Fruit fly (Drosophila melanogaster) whole organism, embryonic: ENCODE data around the gene Sec23.

ENCODE experiments used
- Bdp1 ChIP-seq: fragments of 200-800 bp; sonication (Bioruptor generic); optimal IDR thresholded peaks from 3 replicates; lab custom pipeline; 2016; ENCODE audit warnings: missing biosample characterization, missing genetic modification characterization
- Bteb2 ChIP-seq: fragments of 200-800 bp; sonication (Bioruptor generic); optimal IDR thresholded peaks from 2 replicates; lab custom pipeline; 2016; ENCODE audit warnings: missing biosample characterization, missing genetic modification characterization
- CG10959 ChIP-seq: fragments of 200-800 bp; sonication (Bioruptor generic); IDR thresholded peaks from 2 replicates; pipeline ENCODE4 v1.3.6; 2022; ENCODE audit warnings: missing biosample characterization, missing genetic modification characterization
- CG12104 ChIP-seq: fragments of 200-800 bp; sonication (Bioruptor generic); optimal IDR thresholded peaks from 3 replicates; lab custom pipeline; 2016; ENCODE audit warnings: missing biosample characterization, missing genetic modification characterization
- CG12391 ChIP-seq: fragments of 200-800 bp; sonication (Bioruptor generic); optimal IDR thresholded peaks from 3 replicates; lab custom pipeline; 2018; ENCODE audit warnings: missing biosample characterization, mild to moderate bottlenecking, missing genetic modification characterization, moderate library complexity
- CG14050 ChIP-seq: fragments of 200-800 bp; sonication (Bioruptor generic); IDR thresholded peaks from 3 replicates; pipeline ENCODE4 v1.3.6; 2022; ENCODE audit warnings: missing biosample characterization, missing genetic modification characterization
- CG14667 ChIP-seq: fragments of 200-800 bp; sonication (Bioruptor generic); IDR thresholded peaks from 2 replicates; pipeline ENCODE4 v1.3.6; 2022; ENCODE audit warnings: missing biosample characterization, missing genetic modification characterization
- CG15601 ChIP-seq: fragments of 200-800 bp; sonication (Bioruptor generic); optimal IDR thresholded peaks from 3 replicates; lab custom pipeline; 2019; ENCODE audit warnings: missing biosample characterization, mild to moderate bottlenecking, missing genetic modification characterization, moderate library complexity
- CG16779 ChIP-seq: fragments of 200-800 bp; sonication (Bioruptor generic); IDR thresholded peaks from 2 replicates; pipeline ENCODE4 v1.3.6; 2022; ENCODE audit warnings: missing biosample characterization, missing genetic modification characterization
- CG17385 ChIP-seq: fragments of 200-800 bp; sonication (Bioruptor generic); optimal IDR thresholded peaks from 3 replicates; lab custom pipeline; 2018; ENCODE audit warnings: missing biosample characterization, mild to moderate bottlenecking, missing genetic modification characterization
- CG2202 ChIP-seq: fragments of 200-800 bp; sonication (Bioruptor generic); optimal IDR thresholded peaks from 2 replicates; lab custom pipeline; 2018; ENCODE audit warnings: missing biosample characterization, mild to moderate bottlenecking, missing genetic modification characterization
- CG30431 ChIP-seq: fragments of 200-800 bp; sonication (Bioruptor generic); optimal IDR thresholded peaks from 2 replicates; lab custom pipeline; 2017; ENCODE audit warnings: missing biosample characterization, missing genetic modification characterization
- CG4282 ChIP-seq: fragments of 200-800 bp; sonication (Bioruptor generic); optimal IDR thresholded peaks from 2 replicates; lab custom pipeline; 2016; ENCODE audit warnings: missing biosample characterization, missing genetic modification characterization
- CG4707 ChIP-seq: fragments of 200-800 bp; sonication (Bioruptor generic); optimal IDR thresholded peaks from 2 replicates; lab custom pipeline; 2018; ENCODE audit warnings: missing biosample characterization, mild to moderate bottlenecking, missing genetic modification characterization, moderate library complexity
- CG6654 ChIP-seq: fragments of 200-800 bp; sonication (Bioruptor generic); optimal IDR thresholded peaks from 2 replicates; lab custom pipeline; 2017; ENCODE audit warnings: missing biosample characterization, mild to moderate bottlenecking, missing genetic modification characterization
- CG9876 ChIP-seq: fragments of 200-800 bp; sonication (Bioruptor generic); optimal IDR thresholded peaks from 2 replicates; lab custom pipeline; 2016; ENCODE audit warnings: missing biosample characterization, missing genetic modification characterization
- CG9932 ChIP-seq: fragments of 200-800 bp; sonication (Bioruptor generic); IDR thresholded peaks from 2 replicates; pipeline ENCODE4 v1.3.6; 2022; ENCODE audit warnings: missing biosample characterization, missing genetic modification characterization
- Camta ChIP-seq: fragments of 200-800 bp; sonication (Bioruptor generic); optimal IDR thresholded peaks from 2 replicates; lab custom pipeline; 2016; ENCODE audit warnings: missing biosample characterization, missing genetic modification characterization
- D19A ChIP-seq: fragments of 200-800 bp; optimal IDR thresholded peaks from 3 replicates; lab custom pipeline; 2019; ENCODE audit warnings: missing biosample characterization, mild to moderate bottlenecking, missing genetic modification characterization, moderate library complexity
- Dp ChIP-seq: fragments of 200-800 bp; sonication (Bioruptor generic); optimal IDR thresholded peaks from 2 replicates; lab custom pipeline; 2018; ENCODE audit warnings: missing biosample characterization, mild to moderate bottlenecking, missing genetic modification characterization, moderate library complexity
- Hey ChIP-seq: fragments of 200-800 bp; sonication (Bioruptor generic); optimal IDR thresholded peaks from 3 replicates; lab custom pipeline; 2018; ENCODE audit warnings: missing biosample characterization, mild to moderate bottlenecking, missing genetic modification characterization
- Hsf ChIP-seq: fragments of 200-800 bp; sonication (Bioruptor generic); optimal IDR thresholded peaks from 3 replicates; lab custom pipeline; 2016; ENCODE audit warnings: missing biosample characterization, missing genetic modification characterization
- Kr ChIP-seq: fragments of 200-800 bp; sonication (Bioruptor generic); optimal IDR thresholded peaks from 2 replicates; lab custom pipeline; 2017; ENCODE audit warnings: missing biosample characterization, mild to moderate bottlenecking, missing genetic modification characterization
- Lpt ChIP-seq: fragments of >200 bp; optimal IDR thresholded peaks from 2 replicates; lab custom pipeline; 2018; ENCODE audit warnings: missing biosample characterization, missing genetic modification characterization
- Med ChIP-seq: fragments of 200-800 bp; sonication (Bioruptor generic); peaks from one replicate; lab custom pipeline; 2016; ENCODE audit warnings: missing biosample characterization, missing genetic modification characterization, mild to moderate bottlenecking, inconsistent platforms, moderate library complexity
- NC2β ChIP-seq: fragments of 200-800 bp; sonication (Bioruptor generic); optimal IDR thresholded peaks from 2 replicates; lab custom pipeline; 2016; ENCODE audit warnings: missing biosample characterization, missing genetic modification characterization
- Sry-β ChIP-seq: fragments of 200-800 bp; sonication (Bioruptor generic); optimal IDR thresholded peaks from 2 replicates; lab custom pipeline; 2018; ENCODE audit warnings: missing biosample characterization, mild to moderate bottlenecking, missing genetic modification characterization, moderate library complexity
- Xbp1 ChIP-seq: fragments of 200-800 bp; sonication (Bioruptor generic); optimal IDR thresholded peaks from 3 replicates; lab custom pipeline; 2016; ENCODE audit warnings: missing biosample characterization, mild to moderate bottlenecking, missing genetic modification characterization
- ase ChIP-seq: fragments of 200-800 bp; sonication (Bioruptor generic); IDR thresholded peaks from 3 replicates; pipeline ENCODE4 v1.3.6; 2022; ENCODE audit warnings: missing biosample characterization, missing genetic modification characterization
- bbx ChIP-seq: fragments of 200-800 bp; sonication (Bioruptor generic); IDR thresholded peaks from 2 replicates; pipeline ENCODE4 v1.3.6; 2022; ENCODE audit warnings: missing biosample characterization, missing genetic modification characterization; ENCODE audit not compliant: partially characterized antibody
- btn ChIP-seq: fragments of 200-800 bp; sonication (Bioruptor generic); optimal IDR thresholded peaks from 2 replicates; lab custom pipeline; 2016; ENCODE audit warnings: missing biosample characterization, missing genetic modification characterization
- chif ChIP-seq, 2 experiments: fragments of 200-800 bp; sonication (Bioruptor generic); optimal IDR thresholded peaks; 3 replicates each; lab custom pipeline; 2016; ENCODE audit warnings: missing biosample characterization in 2 of 2, missing genetic modification characterization in 2 of 2
- esg ChIP-seq: fragments of 200-800 bp; sonication (Bioruptor generic); conservative IDR thresholded peaks from 2 replicates; pipeline ENCODE4 v1.3.6; 2022; ENCODE audit warnings: missing biosample characterization, missing genetic modification characterization
- ewg ChIP-seq: fragments of 200-800 bp; sonication (Bioruptor generic); optimal IDR thresholded peaks from 3 replicates; lab custom pipeline; 2017; ENCODE audit warnings: mild to moderate bottlenecking, missing biosample characterization, missing genetic modification reagents, missing genetic modification characterization
- grau ChIP-seq: fragments of 200-800 bp; optimal IDR thresholded peaks from 3 replicates; lab custom pipeline; 2019; ENCODE audit warnings: missing biosample characterization, mild to moderate bottlenecking, missing genetic modification characterization, moderate library complexity
- gsb ChIP-seq: fragments of 200-800 bp; sonication (Bioruptor generic); IDR thresholded peaks from 2 replicates; pipeline ENCODE4 v1.3.6; 2022; ENCODE audit warnings: missing biosample characterization, missing genetic modification characterization
- hbn ChIP-seq: fragments of 200-800 bp; sonication (Bioruptor generic); IDR thresholded peaks from 2 replicates; pipeline ENCODE4 v1.3.6; 2022; ENCODE audit warnings: missing biosample characterization, missing genetic modification characterization; ENCODE audit not compliant: partially characterized antibody
- hkb ChIP-seq, 2 experiments: fragments of 200-800 bp in 1 of 2; fragments of >200 bp in 1 of 2; sonication (Bioruptor generic) in 1 of 2; IDR thresholded peaks in 1 of 2; optimal IDR thresholded peaks in 1 of 2; 2 replicates each; pipeline versions ENCODE4 v1.3.6 to Lab custom; 2017 to 2022; ENCODE audit warnings: missing biosample characterization in 1 of 2, missing genetic modification characterization in 1 of 2
- mam ChIP-seq: fragments of 200-800 bp; sonication (Bioruptor generic); optimal IDR thresholded peaks from 3 replicates; lab custom pipeline; 2016; ENCODE audit warnings: missing biosample characterization, missing genetic modification characterization
- mld ChIP-seq: fragments of 200-800 bp; sonication (Bioruptor generic); IDR thresholded peaks from 3 replicates; pipeline ENCODE4 v1.3.6; 2022; ENCODE audit warnings: missing biosample characterization, missing genetic modification characterization; ENCODE audit not compliant: partially characterized antibody
- odd ChIP-seq: fragments of 200-800 bp; sonication (Bioruptor generic); optimal IDR thresholded peaks from 2 replicates; lab custom pipeline; 2017; ENCODE audit warnings: missing biosample characterization, mild to moderate bottlenecking, missing genetic modification characterization
- pan ChIP-seq, 4 experiments: fragments of >200 bp in 3 of 4; fragments of 200-800 bp in 1 of 4; sonication (Bioruptor generic) in 1 of 4; optimal IDR thresholded peaks in 3 of 4; IDR thresholded peaks in 1 of 4; 2 replicates each; pipeline versions ENCODE4 v1.3.6 to Lab custom; 2017 to 2022; ENCODE audit warnings: missing biosample characterization in 2 of 4, missing genetic modification characterization in 2 of 4, mixed read lengths in 1 of 4
- schlank ChIP-seq: fragments of 200-800 bp; sonication (Bioruptor generic); optimal IDR thresholded peaks from 2 replicates; lab custom pipeline; 2018; ENCODE audit warnings: missing biosample characterization, mild to moderate bottlenecking, missing genetic modification characterization
- slou ChIP-seq: fragments of 200-800 bp; sonication (Bioruptor generic); optimal IDR thresholded peaks from 3 replicates; lab custom pipeline; 2016; ENCODE audit warnings: missing biosample characterization, missing genetic modification characterization
- stc ChIP-seq: fragments of 200-800 bp; sonication (Bioruptor generic); IDR thresholded peaks from 2 replicates; pipeline ENCODE4 v1.3.6; 2022; ENCODE audit warnings: missing biosample characterization, missing genetic modification characterization
- tio ChIP-seq: fragments of 200-800 bp; sonication (Bioruptor generic); optimal IDR thresholded peaks from 2 replicates; lab custom pipeline; 2017; ENCODE audit warnings: missing biosample characterization, missing genetic modification characterization, inconsistent platforms
- tll ChIP-seq, 2 experiments: fragments of 200-800 bp in 1 of 2; fragments of >200 bp in 1 of 2; sonication (Bioruptor generic) in 1 of 2; optimal IDR thresholded peaks; 2 replicates each; lab custom pipeline; 2017 to 2019; ENCODE audit warnings: missing biosample characterization in 2 of 2, missing genetic modification characterization in 2 of 2, mild to moderate bottlenecking in 1 of 2, moderate library complexity in 1 of 2
- zen ChIP-seq: fragments of 200-800 bp; sonication (Bioruptor generic); optimal IDR thresholded peaks from 3 replicates; lab custom pipeline; 2018; ENCODE audit warnings: missing biosample characterization, mild to moderate bottlenecking, missing genetic modification characterization, moderate library complexity
- zfh1 ChIP-seq: fragments of 200-800 bp; sonication (Bioruptor generic); IDR thresholded peaks from 3 replicates; pipeline ENCODE4 v1.3.6; 2022; ENCODE audit warnings: missing biosample characterization, missing genetic modification characterization

Sec23 gene

dm6 chr3R:5606477-5606876 lies 42.4 kb upstream of the Sec23 start, which contains the start of gene asl (continued):
- TF ChIP-seq CG15601 (peak; percentile 70), CG14667 (no peak), CG12391 (tag; lab: Kevin White, UChicago) (peak; percentile 78), Hey (tag; lab: Kevin White, UChicago) (no peak), Kr (GFP tag; lab: Kevin White, UChicago) (no peak), bbx (GFP tag; lab: Robert Waterston, UW) (no peak), pan (optimal IDR thresholded peaks at IDR 0.05; lab: Kevin White, UChicago) (no peak), pan (GFP tag; optimal IDR thresholded peaks at IDR 0.05 in 1 of 2, IDR thresholded peaks at IDR 0.05 in 1 of 2) (peak in 1 of 2 experiments; percentile 47), CG12104 (GFP tag; lab: Kevin White, UChicago) (peak; percentile 40), mam (GFP tag; lab: Kevin White, UChicago) (peak; percentile 44), CG30431 (GFP tag; lab: Kevin White, UChicago) (no peak), ewg (GFP tag; lab: Kevin White, UChicago) (peak; percentile 99), slou (GFP tag; lab: Kevin White, UChicago) (no peak), grau (tag; lab: Kevin White, UChicago) (peak; percentile 78), CG10959 (GFP tag; lab: Robert Waterston, UW) (no peak), CG6654 (GFP tag; lab: Kevin White, UChicago) (peak; percentile 38), odd (GFP tag; lab: Kevin White, UChicago) (no peak), zfh1 (peak; percentile 53; the same call in 1 of the 3 replicates), Camta (GFP tag; lab: Kevin White, UChicago) (peak; percentile 56), Lpt (GFP tag; lab: Kevin White, UChicago) (no peak), zen (peak; percentile 68), CG2202 (peak; percentile 48), btn (GFP tag; lab: Kevin White, UChicago) (no peak), CG17385 (GFP tag; lab: Kevin White, UChicago) (peak; percentile 99), tll (GFP tag; optimal IDR thresholded peaks at IDR 0.05; lab: Kevin White, UChicago) (no peak), ase (GFP tag; lab: Robert Waterston, UW) (peak; percentile 55; the same call in 1 of the 3 replicates), CG4707 (peak; percentile 37), Xbp1 (peak; percentile 69), tio (no peak), Sry-β (GFP tag; lab: Kevin White, UChicago) (peak; percentile 19), D19A (tag; lab: Kevin White, UChicago) (peak; percentile 60), Dp (GFP tag; lab: Kevin White, UChicago) (peak; percentile 84), CG9932 (GFP tag; lab: Robert Waterston, UW) (peak; percentile 56), Hsf (peak; percentile 64), mld (no peak), chif (GFP tag; optimal IDR thresholded peaks at IDR 0.05; lab: Kevin White, UChicago) (peak; percentile 8 to 59), CG9876 (GFP tag; lab: Kevin White, UChicago) (peak; percentile 19), CG4282 (GFP tag; lab: Kevin White, UChicago) (no peak), Bdp1 (GFP tag; lab: Kevin White, UChicago) (peak; percentile 32), CG16779 (GFP tag; lab: Robert Waterston, UW) (no peak), NC2β (GFP tag; lab: Kevin White, UChicago) (peak; percentile 55), Med (GFP tag; lab: Kevin White, UChicago) (peak; percentile 91), esg (GFP tag; lab: Robert Waterston, UW) (peak; percentile 40; the same call in 1 of the 2 replicates), hbn (no peak), stc (GFP tag; lab: Robert Waterston, UW) (peak; percentile 50; the same call in 1 of the 2 replicates), schlank (tag; lab: Kevin White, UChicago) (no peak), Bteb2 (GFP tag; lab: Kevin White, UChicago) (no peak), hkb (optimal IDR thresholded peaks at IDR 0.05; lab: Kevin White, UChicago) (no peak), hkb (GFP tag; IDR thresholded peaks at IDR 0.05; lab: Robert Waterston, UW) (peak; percentile 26; the same call in 1 of the 2 replicates), CG14050 (GFP tag; lab: Robert Waterston, UW) (peak; percentile 37; the same call in 1 of the 3 replicates), gsb (GFP tag; lab: Robert Waterston, UW) (no peak)
